Worm (Caenorhabditis elegans) whole organism, midembryonic: Measurements from ENCODE around the gene bath-4.

ENCODE experiments used
- T22C8.4 ChIP-seq: fragments of 200-800 bp; sonication (Bioruptor generic); IDR thresholded peaks from 2 replicates; pipeline ENCODE4 v1.3.6; 2022; ENCODE audit warnings: missing genetic modification characterization, missing compliant biosample characterization
- cog-1 ChIP-seq: sonication (generic microtip); optimal IDR thresholded peaks from 2 replicates; lab custom pipeline; 2016; ENCODE audit warnings: missing genetic modification characterization, missing compliant biosample characterization
- flt-1 ChIP-seq: fragments of 200-800 bp; sonication (Bioruptor generic); IDR thresholded peaks from 2 replicates; pipeline ENCODE4 v1.3.6; 2022; ENCODE audit warnings: missing genetic modification characterization, missing compliant biosample characterization
- klf-2 ChIP-seq: fragments of 200-800 bp; sonication (Bioruptor generic); conservative IDR thresholded peaks from 2 replicates; pipeline ENCODE4 v1.3.6; 2022; ENCODE audit warnings: missing genetic modification reagents, missing genetic modification characterization, missing compliant biosample characterization
- med-1 ChIP-seq: sonication (generic microtip); optimal IDR thresholded peaks from 2 replicates; lab custom pipeline; 2017; ENCODE audit warnings: missing genetic modification characterization, mild to moderate bottlenecking, missing compliant biosample characterization, antibody characterized with exemption, missing genetic modification reagents; ENCODE audit not compliant: insufficient read depth
- ref-1 ChIP-seq: fragments of 200-800 bp; sonication (Bioruptor generic); conservative IDR thresholded peaks from 2 replicates; pipeline ENCODE4 v1.3.6; 2022; ENCODE audit warnings: missing genetic modification reagents, missing genetic modification characterization, missing compliant biosample characterization
- tab-1 ChIP-seq: fragments of 200-800 bp; sonication (Bioruptor generic); IDR thresholded peaks from 2 replicates; pipeline ENCODE4 v1.3.6; 2022; ENCODE audit warnings: missing genetic modification characterization, missing compliant biosample characterization
- ztf-23 ChIP-seq: fragments of 200-800 bp; sonication (Bioruptor generic); IDR thresholded peaks from 2 replicates; pipeline ENCODE4 v1.3.6; 2022; ENCODE audit warnings: missing genetic modification reagents, missing genetic modification characterization, missing compliant biosample characterization
- ztf-29 ChIP-seq: fragments of 200-800 bp; sonication (Bioruptor generic); IDR thresholded peaks from 2 replicates; pipeline ENCODE4 v1.3.6; 2022; ENCODE audit warnings: missing genetic modification reagents, missing genetic modification characterization, missing compliant biosample characterization

Gene bath-4

ce11 chrII:1922665-1923187, 5.0 kb upstream of the bath-4 start, which contains the start of the genes bath-2 and F52C6.4:
TSS of gene bath-2 (minus strand) at chrII:1922765.
TSS of gene F52C6.4 (plus strand) at chrII:1923137.
- TF ChIP-seq flt-1 (GFP tag; lab: Robert Waterston, UW): no peak
- no peak for TF ChIP-seq med-1
- no peak for TF ChIP-seq ztf-29 (GFP tag; lab: Robert Waterston, UW)

ce11 chrII:1921018-1921417, 3.3 kb upstream of the bath-4 start, which contains the start of gene bath-7:
TSS of gene bath-7 (minus strand) at chrII:1921118.
- TF ChIP-seq T22C8.4 (no peak), ref-1 (GFP tag; lab: Robert Waterston, UW) (no peak), tab-1 (GFP tag; lab: Robert Waterston, UW) (no peak)

- no peak for TF ChIP-seq ztf-29 (GFP tag; lab: Robert Waterston, UW)
- no peak for TF ChIP-seq cog-1 (tag; lab: Kevin White, UChicago)
- no peak for TF ChIP-seq tab-1 (GFP tag; lab: Robert Waterston, UW)
- TF ChIP-seq flt-1 (GFP tag; lab: Robert Waterston, UW): no peak
Measured at ce11 chrII:1912741-1913140, 5.0 kb downstream of the bath-4 start, which contains the start of gene math-31. TSS of gene math-31 (minus strand) at chrII:1912841.

- TF ChIP-seq T22C8.4 (no peak), cog-1 (tag; lab: Kevin White, UChicago) (no peak), tab-1 (GFP tag; lab: Robert Waterston, UW) (no peak), ztf-23 (GFP tag; lab: Robert Waterston, UW) (no peak)
Measured at ce11 chrII:1905104-1905503, 12.7 kb downstream of the bath-4 start, which contains the start of gene math-22. TSS of gene math-22 (plus strand) at chrII:1905404.

- no peak for TF ChIP-seq flt-1 (GFP tag; lab: Robert Waterston, UW)
- TF ChIP-seq tab-1 (GFP tag; lab: Robert Waterston, UW): no peak
- TF ChIP-seq klf-2: no peak
- no peak for TF ChIP-seq ztf-29 (GFP tag; lab: Robert Waterston, UW)
- no peak for TF ChIP-seq cog-1 (tag; lab: Kevin White, UChicago)
- no peak for TF ChIP-seq ztf-23 (GFP tag; lab: Robert Waterston, UW)
- TF ChIP-seq ref-1 (GFP tag; lab: Robert Waterston, UW): no peak
- no peak for TF ChIP-seq med-1
- TF ChIP-seq T22C8.4: no peak
Measured at ce11 chrII:1901981-1902380, 15.8 kb downstream of the bath-4 start, which contains the start of gene math-23. TSS of gene math-23 (plus strand) at chrII:1902281.

ce11 chrII:1899934-1900333, 17.8 kb downstream of the bath-4 start, which contains the start of gene math-24:
TSS of gene math-24 (plus strand) at chrII:1900234.
- no peak for TF ChIP-seq ref-1 (GFP tag; lab: Robert Waterston, UW)
- no peak for TF ChIP-seq klf-2
- no peak for TF ChIP-seq ztf-23 (GFP tag; lab: Robert Waterston, UW)
- TF ChIP-seq flt-1 (GFP tag; lab: Robert Waterston, UW): no peak
- TF ChIP-seq med-1: no peak
- no peak for TF ChIP-seq ztf-29 (GFP tag; lab: Robert Waterston, UW)
- no peak for TF ChIP-seq cog-1 (tag; lab: Kevin White, UChicago)
- TF ChIP-seq tab-1 (GFP tag; lab: Robert Waterston, UW): no peak
- no peak for TF ChIP-seq T22C8.4

- TF ChIP-seq ztf-29 (GFP tag; lab: Robert Waterston, UW) (no peak), flt-1 (GFP tag; lab: Robert Waterston, UW) (no peak), med-1 (no peak), ztf-23 (GFP tag; lab: Robert Waterston, UW) (no peak), klf-2 (no peak)
Measured at ce11 chrII:1897936-1898335, 19.8 kb downstream of the bath-4 start, which contains the start of gene C46F9.6. TSS of gene C46F9.6 (plus strand) at chrII:1898236.

- TF ChIP-seq ztf-29 (GFP tag; lab: Robert Waterston, UW) (no peak), klf-2 (no peak), ref-1 (GFP tag; lab: Robert Waterston, UW) (no peak), T22C8.4 (no peak), ztf-23 (GFP tag; lab: Robert Waterston, UW) (no peak), tab-1 (GFP tag; lab: Robert Waterston, UW) (no peak), cog-1 (tag; lab: Kevin White, UChicago) (no peak), med-1 (no peak), flt-1 (GFP tag; lab: Robert Waterston, UW) (no peak)
Measured at ce11 chrII:1895762-1896161, 22.0 kb downstream of the bath-4 start, which contains the start of gene math-25. TSS of gene math-25 (plus strand) at chrII:1896062.

ce11 chrII:1895278-1895677, 22.5 kb downstream of the bath-4 start, which contains the start of gene C46F9.5:
TSS of gene C46F9.5 (plus strand) at chrII:1895578.
- TF ChIP-seq tab-1 (GFP tag; lab: Robert Waterston, UW): no peak
- no peak for TF ChIP-seq cog-1 (tag; lab: Kevin White, UChicago)
- TF ChIP-seq T22C8.4: no peak
- no peak for TF ChIP-seq ztf-29 (GFP tag; lab: Robert Waterston, UW)
- no peak for TF ChIP-seq flt-1 (GFP tag; lab: Robert Waterston, UW)
- TF ChIP-seq med-1: no peak
- TF ChIP-seq ztf-23 (GFP tag; lab: Robert Waterston, UW): no peak
- no peak for TF ChIP-seq ref-1 (GFP tag; lab: Robert Waterston, UW)
- no peak for TF ChIP-seq klf-2

ce11 chrII:1893912-1894311, 23.9 kb downstream of the bath-4 start, which contains the start of gene C16C4.1:
TSS of gene C16C4.1 (plus strand) at chrII:1894212.
- no peak for TF ChIP-seq ztf-23 (GFP tag; lab: Robert Waterston, UW)
- no peak for TF ChIP-seq med-1
- TF ChIP-seq klf-2: no peak
- no peak for TF ChIP-seq ztf-29 (GFP tag; lab: Robert Waterston, UW)
- no peak for TF ChIP-seq cog-1 (tag; lab: Kevin White, UChicago)
- no peak for TF ChIP-seq ref-1 (GFP tag; lab: Robert Waterston, UW)
- TF ChIP-seq T22C8.4: no peak
- TF ChIP-seq flt-1 (GFP tag; lab: Robert Waterston, UW): no peak
- no peak for TF ChIP-seq tab-1 (GFP tag; lab: Robert Waterston, UW)
